Fruit fly (Drosophila melanogaster) whole organism, embryonic: Measurements from ENCODE around the gene SelT.

Experiments
- Bdp1 ChIP-seq: fragments of 200-800 bp; sonication (Bioruptor generic); optimal IDR thresholded peaks from 3 replicates; lab custom pipeline; 2016; ENCODE audit warnings: missing biosample characterization, missing genetic modification characterization
- C15 ChIP-seq: fragments of 200-800 bp; sonication (Bioruptor generic); IDR thresholded peaks from 3 replicates; pipeline ENCODE4 v1.3.6; 2022; ENCODE audit warnings: missing biosample characterization, missing genetic modification characterization
- CG12104 ChIP-seq: fragments of 200-800 bp; sonication (Bioruptor generic); optimal IDR thresholded peaks from 3 replicates; lab custom pipeline; 2016; ENCODE audit warnings: missing biosample characterization, missing genetic modification characterization
- CG12155 ChIP-seq: fragments of 200-800 bp; sonication (Bioruptor generic); optimal IDR thresholded peaks from 3 replicates; lab custom pipeline; 2016; ENCODE audit warnings: missing biosample characterization, missing genetic modification characterization
- CG13424 ChIP-seq: fragments of 200-800 bp; sonication (Bioruptor generic); optimal IDR thresholded peaks from 2 replicates; lab custom pipeline; 2019; ENCODE audit warnings: missing biosample characterization, mild to moderate bottlenecking, missing genetic modification characterization, moderate library complexity
- CG14860 ChIP-seq: fragments of 200-800 bp; sonication (Bioruptor generic); IDR thresholded peaks from 3 replicates; pipeline ENCODE4 v1.3.6; 2022; ENCODE audit warnings: missing biosample characterization, missing genetic modification characterization; ENCODE audit not compliant: partially characterized antibody
- CG14965 ChIP-seq: fragments of 200-800 bp; sonication (Bioruptor generic); optimal IDR thresholded peaks from 2 replicates; lab custom pipeline; 2016; ENCODE audit warnings: missing biosample characterization, missing genetic modification characterization, borderline replicate concordance
- CG17359 ChIP-seq: fragments of 200-800 bp; sonication (Bioruptor generic); optimal IDR thresholded peaks from 3 replicates; lab custom pipeline; 2018; ENCODE audit warnings: missing biosample characterization, mild to moderate bottlenecking, missing genetic modification characterization, moderate library complexity
- CG17361 ChIP-seq: fragments of 200-800 bp; sonication (Bioruptor generic); IDR thresholded peaks from 3 replicates; pipeline ENCODE4 v1.3.6; 2022; ENCODE audit warnings: missing biosample characterization, missing genetic modification characterization
- CG17385 ChIP-seq: fragments of 200-800 bp; sonication (Bioruptor generic); optimal IDR thresholded peaks from 3 replicates; lab custom pipeline; 2018; ENCODE audit warnings: missing biosample characterization, mild to moderate bottlenecking, missing genetic modification characterization
- CG2712 ChIP-seq: fragments of 200-800 bp; optimal IDR thresholded peaks from 3 replicates; lab custom pipeline; 2019; ENCODE audit warnings: missing biosample characterization, mild to moderate bottlenecking, missing genetic modification characterization, moderate library complexity
- CG31224 ChIP-seq: fragments of 200-800 bp; sonication (Bioruptor generic); IDR thresholded peaks from 2 replicates; pipeline ENCODE4 v1.3.6; 2022; ENCODE audit warnings: missing biosample characterization, missing genetic modification characterization
- CG3847 ChIP-seq: fragments of 200-800 bp; sonication (Bioruptor generic); IDR thresholded peaks from 2 replicates; pipeline ENCODE4 v1.3.6; 2022; ENCODE audit warnings: missing biosample characterization, missing genetic modification characterization
- CG4707 ChIP-seq: fragments of 200-800 bp; sonication (Bioruptor generic); optimal IDR thresholded peaks from 2 replicates; lab custom pipeline; 2018; ENCODE audit warnings: missing biosample characterization, mild to moderate bottlenecking, missing genetic modification characterization, moderate library complexity
- CG4820 ChIP-seq: fragments of 200-800 bp; sonication (Bioruptor generic); optimal IDR thresholded peaks from 3 replicates; lab custom pipeline; 2016; ENCODE audit warnings: missing biosample characterization, missing genetic modification characterization
- CG6683 ChIP-seq: fragments of 200-800 bp; sonication (Bioruptor generic); optimal IDR thresholded peaks from 2 replicates; lab custom pipeline; 2017; ENCODE audit warnings: missing biosample characterization, mild to moderate bottlenecking, missing genetic modification characterization, missing genetic modification reagents
- CG8089 ChIP-seq: fragments of 200-800 bp; sonication (Bioruptor generic); optimal IDR thresholded peaks from 3 replicates; lab custom pipeline; 2016; ENCODE audit warnings: missing biosample characterization, missing genetic modification characterization
- CG8478 ChIP-seq: fragments of >200 bp; optimal IDR thresholded peaks from 2 replicates; lab custom pipeline; 2018
- CG9437 ChIP-seq: fragments of 200-800 bp; sonication (Bioruptor generic); optimal IDR thresholded peaks from 2 replicates; lab custom pipeline; 2018; ENCODE audit warnings: missing biosample characterization, mild to moderate bottlenecking, missing genetic modification characterization
- CrebB ChIP-seq: fragments of 200-800 bp; sonication (Bioruptor generic); optimal IDR thresholded peaks from 3 replicates; lab custom pipeline; 2018; ENCODE audit warnings: missing biosample characterization, mild to moderate bottlenecking, missing genetic modification characterization
- Dad ChIP-seq: fragments of 200-800 bp; sonication (Bioruptor generic); optimal IDR thresholded peaks from 3 replicates; lab custom pipeline; 2016; ENCODE audit warnings: missing biosample characterization, missing genetic modification characterization
- Dll ChIP-seq: fragments of 200-800 bp; sonication (Bioruptor generic); IDR thresholded peaks from 4 replicates; pipeline ENCODE4 v1.3.6; 2022; ENCODE audit warnings: missing biosample characterization, missing genetic modification characterization; ENCODE audit not compliant: partially characterized antibody
- Hmr ChIP-seq: fragments of 200-800 bp; sonication (Bioruptor generic); optimal IDR thresholded peaks from 3 replicates; lab custom pipeline; 2017; ENCODE audit warnings: mild to moderate bottlenecking, missing biosample characterization, missing genetic modification reagents, missing genetic modification characterization
- Jarid2 ChIP-seq: fragments of 200-800 bp; sonication (Bioruptor generic); optimal IDR thresholded peaks from 3 replicates; lab custom pipeline; 2017; ENCODE audit warnings: mild to moderate bottlenecking, missing biosample characterization, missing genetic modification reagents, missing genetic modification characterization
- Med ChIP-seq: fragments of 200-800 bp; sonication (Bioruptor generic); peaks from one replicate; lab custom pipeline; 2016; ENCODE audit warnings: missing biosample characterization, missing genetic modification characterization, mild to moderate bottlenecking, inconsistent platforms, moderate library complexity
- NFAT ChIP-seq: fragments of 200-800 bp; sonication (Bioruptor generic); IDR thresholded peaks from 2 replicates; pipeline ENCODE4 v1.3.6; 2022; ENCODE audit warnings: missing biosample characterization, missing genetic modification characterization
- Vsx1 ChIP-seq: fragments of 200-800 bp; sonication (Bioruptor generic); optimal IDR thresholded peaks from 2 replicates; lab custom pipeline; 2017; ENCODE audit warnings: missing biosample characterization, mild to moderate bottlenecking, missing genetic modification characterization, missing genetic modification reagents
- ac ChIP-seq: fragments of 200-800 bp; sonication (Bioruptor generic); optimal IDR thresholded peaks from 3 replicates; lab custom pipeline; 2017; ENCODE audit warnings: missing biosample characterization, mild to moderate bottlenecking, missing genetic modification characterization
- dimm ChIP-seq: fragments of 200-800 bp; sonication (Bioruptor generic); IDR thresholded peaks from 2 replicates; pipeline ENCODE4 v1.3.6; 2022; ENCODE audit warnings: missing biosample characterization, missing genetic modification characterization
- eve ChIP-seq, 2 experiments: fragments of >200 bp; optimal IDR thresholded peaks; 2 replicates each; lab custom pipeline; 2017; ENCODE audit warnings: missing biosample characterization in 2 of 2, missing genetic modification characterization in 2 of 2
- eyg ChIP-seq: fragments of 200-800 bp; sonication (Bioruptor generic); optimal IDR thresholded peaks from 3 replicates; lab custom pipeline; 2016; ENCODE audit warnings: missing biosample characterization, missing genetic modification characterization
- gem ChIP-seq: fragments of 200-800 bp; sonication (Bioruptor generic); optimal IDR thresholded peaks from 2 replicates; lab custom pipeline; 2019; ENCODE audit warnings: missing biosample characterization, mild to moderate bottlenecking, missing genetic modification characterization, moderate library complexity
- grau ChIP-seq: fragments of 200-800 bp; optimal IDR thresholded peaks from 3 replicates; lab custom pipeline; 2019; ENCODE audit warnings: missing biosample characterization, mild to moderate bottlenecking, missing genetic modification characterization, moderate library complexity
- gsb ChIP-seq: fragments of 200-800 bp; sonication (Bioruptor generic); IDR thresholded peaks from 2 replicates; pipeline ENCODE4 v1.3.6; 2022; ENCODE audit warnings: missing biosample characterization, missing genetic modification characterization
- hbn ChIP-seq: fragments of 200-800 bp; sonication (Bioruptor generic); IDR thresholded peaks from 2 replicates; pipeline ENCODE4 v1.3.6; 2022; ENCODE audit warnings: missing biosample characterization, missing genetic modification characterization; ENCODE audit not compliant: partially characterized antibody
- kay ChIP-seq: fragments of 200-800 bp; sonication (Bioruptor generic); optimal IDR thresholded peaks from 2 replicates; lab custom pipeline; 2016; ENCODE audit warnings: missing biosample characterization, missing genetic modification characterization
- ken ChIP-seq: fragments of 200-800 bp; sonication (Bioruptor generic); IDR thresholded peaks from 3 replicates; pipeline ENCODE4 v1.3.6; 2022; ENCODE audit warnings: missing biosample characterization, missing genetic modification characterization
- knrl ChIP-seq: fragments of 200-800 bp; sonication (Bioruptor generic); IDR thresholded peaks from 3 replicates; pipeline ENCODE4 v1.3.6; 2022; ENCODE audit warnings: missing biosample characterization, missing genetic modification characterization; ENCODE audit not compliant: partially characterized antibody
- lab ChIP-seq: fragments of 200-800 bp; sonication (Bioruptor generic); optimal IDR thresholded peaks from 3 replicates; lab custom pipeline; 2017; ENCODE audit warnings: missing biosample characterization, missing genetic modification characterization, mild to moderate bottlenecking, moderate library complexity, missing genetic modification reagents
- nau ChIP-seq: fragments of 200-800 bp; sonication (Bioruptor generic); optimal IDR thresholded peaks from 3 replicates; lab custom pipeline; 2017; ENCODE audit warnings: missing biosample characterization, mild to moderate bottlenecking, missing genetic modification characterization, missing genetic modification reagents
- nerfin-2 ChIP-seq: fragments of 200-800 bp; sonication (Bioruptor generic); IDR thresholded peaks from 2 replicates; pipeline ENCODE4 v1.3.6; 2022; ENCODE audit warnings: missing biosample characterization, missing genetic modification characterization; ENCODE audit not compliant: partially characterized antibody
- nmo ChIP-seq: fragments of 200-800 bp; sonication (Bioruptor generic); optimal IDR thresholded peaks from 2 replicates; lab custom pipeline; 2018; ENCODE audit warnings: missing biosample characterization, mild to moderate bottlenecking, missing genetic modification characterization, moderate library complexity
- pho ChIP-seq: fragments of 200-800 bp; sonication (Bioruptor generic); optimal IDR thresholded peaks from 2 replicates; lab custom pipeline; 2016; ENCODE audit warnings: missing biosample characterization, missing genetic modification characterization
- phol ChIP-seq: fragments of 200-800 bp; sonication (Bioruptor generic); optimal IDR thresholded peaks from 3 replicates; lab custom pipeline; 2018; ENCODE audit warnings: missing biosample characterization, mild to moderate bottlenecking, missing genetic modification characterization, moderate library complexity
- salm ChIP-seq: fragments of 200-800 bp; sonication (Bioruptor generic); optimal IDR thresholded peaks from 2 replicates; lab custom pipeline; 2018; ENCODE audit warnings: missing biosample characterization, mild to moderate bottlenecking, missing genetic modification characterization
- sr ChIP-seq: fragments of 200-800 bp; sonication (Bioruptor generic); IDR thresholded peaks from 3 replicates; pipeline ENCODE4 v1.3.6; 2022; ENCODE audit warnings: missing biosample characterization, missing genetic modification characterization
- tx ChIP-seq: fragments of 200-800 bp; sonication (Bioruptor generic); optimal IDR thresholded peaks from 2 replicates; lab custom pipeline; 2016; ENCODE audit warnings: missing biosample characterization, missing genetic modification characterization
- unc-4 ChIP-seq: fragments of 200-800 bp; sonication (Bioruptor generic); IDR thresholded peaks from 2 replicates; pipeline ENCODE4 v1.3.6; 2022; ENCODE audit warnings: missing biosample characterization, missing genetic modification characterization; ENCODE audit not compliant: partially characterized antibody
- vfl ChIP-seq: fragments of 200-800 bp; sonication (Bioruptor generic); optimal IDR thresholded peaks from 2 replicates; lab custom pipeline; 2016; ENCODE audit warnings: missing biosample characterization, missing genetic modification characterization
- z ChIP-seq: fragments of 200-800 bp; sonication (Bioruptor generic); IDR thresholded peaks from 3 replicates; pipeline ENCODE4 v1.3.6; 2022; ENCODE audit warnings: missing biosample characterization, missing genetic modification characterization

The SelT gene

dm6 chr2L:4976988-4977551 is 33.7 kb upstream of the SelT start, which contains the start of the genes Gmd and CG3792 (continued):
- TF ChIP-seq CG9437 (GFP tag; lab: Kevin White, UChicago) (peak; percentile 91), eyg (GFP tag; lab: Kevin White, UChicago) (peak; percentile 67), salm (tag; lab: Kevin White, UChicago) (peak; percentile 89), lab (GFP tag; lab: Kevin White, UChicago) (peak; percentile 97), pho (GFP tag; lab: Kevin White, UChicago) (peak; percentile 96), CG14965 (GFP tag; lab: Kevin White, UChicago) (peak; percentile 39), kay (GFP tag; lab: Kevin White, UChicago) (peak; percentile 96), CG14860 (GFP tag; lab: Robert Waterston, UW) (peak; percentile 92), CG12104 (GFP tag; lab: Kevin White, UChicago) (peak; percentile 93), dimm (GFP tag; lab: Robert Waterston, UW) (peak; percentile 84), grau (peak; percentile 95), CG3847 (GFP tag; lab: Robert Waterston, UW) (peak; percentile 97), ken (peak; percentile 95), CG17359 (tag; lab: Kevin White, UChicago) (peak; percentile 95), hbn (GFP tag; lab: Robert Waterston, UW) (peak; percentile 81), CG13424 (tag; lab: Kevin White, UChicago) (peak; percentile 88), unc-4 (GFP tag; lab: Robert Waterston, UW) (peak; percentile 82), CG12155 (GFP tag; lab: Kevin White, UChicago) (peak; percentile 94), CG4707 (peak; percentile 95), CG17385 (GFP tag; lab: Kevin White, UChicago) (peak; percentile 85), nmo (GFP tag; lab: Kevin White, UChicago) (peak; percentile 97), tx (GFP tag; lab: Kevin White, UChicago) (peak; percentile 94), CG8478 (no peak), eve (GFP tag; optimal IDR thresholded peaks at IDR 0.05; lab: Kevin White, UChicago) (peak in 1 of 2 experiments; percentile 67), nerfin-2 (GFP tag; lab: Robert Waterston, UW) (peak; percentile 92), z (peak; percentile 35; the same call in 1 of the 3 replicates), CG8089 (GFP tag; lab: Kevin White, UChicago) (peak; percentile 81), Dll (GFP tag; lab: Robert Waterston, UW) (peak; percentile 90), gem (tag; lab: Kevin White, UChicago) (peak; percentile 95), NFAT (GFP tag; lab: Robert Waterston, UW) (peak; percentile 94), CrebB (tag; lab: Kevin White, UChicago) (peak; percentile 77), Hmr (GFP tag; lab: Kevin White, UChicago) (peak; percentile 94), Vsx1 (GFP tag; lab: Kevin White, UChicago) (no peak), phol (tag; lab: Kevin White, UChicago) (peak; percentile 96), Jarid2 (GFP tag; lab: Kevin White, UChicago) (no peak), Dad (GFP tag; lab: Kevin White, UChicago) (peak; percentile 94), Bdp1 (GFP tag; lab: Kevin White, UChicago) (peak; percentile 88), sr (GFP tag; lab: Robert Waterston, UW) (peak; percentile 61; the same call in 1 of the 3 replicates), knrl (GFP tag; lab: Robert Waterston, UW) (peak; percentile 87), Med (GFP tag; lab: Kevin White, UChicago) (peak; percentile 98), vfl (peak; percentile 93), gsb (GFP tag; lab: Robert Waterston, UW) (peak; percentile 91), nau (GFP tag; lab: Kevin White, UChicago) (peak; percentile 90), CG31224 (GFP tag; lab: Robert Waterston, UW) (peak; percentile 93), C15 (peak; percentile 92), CG2712 (tag; lab: Kevin White, UChicago) (peak; percentile 97), ac (peak; percentile 73), CG4820 (GFP tag; lab: Kevin White, UChicago) (peak; percentile 95), CG17361 (GFP tag; lab: Robert Waterston, UW) (peak; percentile 98), CG6683 (peak; percentile 90)
